Worm (Caenorhabditis elegans): Measurements from ENCODE around the gene F08F3.8.

Gene F08F3.8

ce11 chrV:5423120-5423519 lies 9.3 kb downstream of the F08F3.8 start, which contains the start of gene cyp-14A5:
Gene cyp-14A5 (minus strand): TSS chrV:5423282.
- TF ChIP-seq F10B5.3 (tag; optimal IDR thresholded peaks at IDR 0.05) (no peak), Y105C5A.15 (GFP tag; IDR thresholded peaks at IDR 0.05) (no peak), unc-62 (GFP tag; optimal IDR thresholded peaks at IDR 0.05 in 1 of 2) (peak in 1 of 2 experiments; percentile 96), unc-62 (tag; optimal IDR thresholded peaks at IDR 0.05) (no peak), nhr-111 (GFP tag; optimal IDR thresholded peaks at IDR 0.05) (no peak), F44E2.7 (GFP tag; IDR thresholded peaks at IDR 0.05) (no peak), lin-29 (GFP tag; IDR thresholded peaks at IDR 0.05) (no peak), vab-7 (GFP tag; IDR thresholded peaks at IDR 0.05) (no peak), ama-1 (optimal IDR thresholded peaks at IDR 0.05) (no peak), duxl-1 (tag; optimal IDR thresholded peaks at IDR 0.05; ENCODE audit: poor library complexity) (no peak), ceh-20 (GFP tag; IDR thresholded peaks at IDR 0.05) (no peak), tag-97 (GFP tag; IDR thresholded peaks at IDR 0.05) (no peak), F26F4.8 (GFP tag; conservative IDR thresholded peaks at IDR 0.05) (no peak), zip-2 (tag; optimal IDR thresholded peaks at IDR 0.05) (peak; percentile 66)

DNA sequence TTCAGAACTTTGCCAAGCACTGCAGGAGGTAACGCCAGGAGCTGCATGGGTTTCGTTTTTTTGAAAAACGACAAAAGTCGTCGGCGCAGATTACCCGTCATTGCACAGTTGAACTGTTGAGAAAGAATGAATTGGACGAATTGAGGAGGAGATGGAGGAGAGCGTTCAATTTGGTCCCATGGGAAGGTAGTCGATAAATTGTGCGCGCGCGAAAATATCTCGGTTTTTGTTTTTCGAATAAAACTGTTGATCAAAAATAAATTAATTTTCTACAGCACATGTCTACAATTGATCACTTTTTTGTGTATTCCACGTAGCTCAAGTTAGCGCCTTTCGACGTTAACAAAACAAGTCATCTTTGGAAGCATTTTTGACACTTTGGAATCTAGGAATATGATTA lies 12.5 kb downstream of the F08F3.8 start, which contains the start of gene F08F3.6:
TSS of gene F08F3.6 (minus strand) at position 153 of the 400 bp plus-strand sequence.
- TF ChIP-seq snpc-1.2 (GFP tag; IDR thresholded peaks at IDR 0.05) (no peak), ZK337.2 (GFP tag; IDR thresholded peaks at IDR 0.05) (no peak), ZK546.5 (tag; optimal IDR thresholded peaks at IDR 0.05) (no peak), lin-13 (GFP tag; optimal IDR thresholded peaks at IDR 0.05) (no peak), hif-1 (tag; optimal IDR thresholded peaks at IDR 0.05) (no peak), tag-97 (GFP tag; IDR thresholded peaks at IDR 0.05) (no peak), dmd-9 (GFP tag; IDR thresholded peaks at IDR 0.05) (no peak), T26A8.4 (GFP tag; IDR thresholded peaks at IDR 0.05) (no peak), zag-1 (tag; optimal IDR thresholded peaks at IDR 0.05) (no peak), lin-39 (tag; optimal IDR thresholded peaks at IDR 0.05) (no peak), F49E8.2 (tag; optimal IDR thresholded peaks at IDR 0.05; ENCODE audit: borderline replicate concordance) (no peak), set-16 (GFP tag; IDR thresholded peaks at IDR 0.05) (no peak), Y75B8A.6 (GFP tag; IDR thresholded peaks at IDR 0.05) (no peak)

DNA sequence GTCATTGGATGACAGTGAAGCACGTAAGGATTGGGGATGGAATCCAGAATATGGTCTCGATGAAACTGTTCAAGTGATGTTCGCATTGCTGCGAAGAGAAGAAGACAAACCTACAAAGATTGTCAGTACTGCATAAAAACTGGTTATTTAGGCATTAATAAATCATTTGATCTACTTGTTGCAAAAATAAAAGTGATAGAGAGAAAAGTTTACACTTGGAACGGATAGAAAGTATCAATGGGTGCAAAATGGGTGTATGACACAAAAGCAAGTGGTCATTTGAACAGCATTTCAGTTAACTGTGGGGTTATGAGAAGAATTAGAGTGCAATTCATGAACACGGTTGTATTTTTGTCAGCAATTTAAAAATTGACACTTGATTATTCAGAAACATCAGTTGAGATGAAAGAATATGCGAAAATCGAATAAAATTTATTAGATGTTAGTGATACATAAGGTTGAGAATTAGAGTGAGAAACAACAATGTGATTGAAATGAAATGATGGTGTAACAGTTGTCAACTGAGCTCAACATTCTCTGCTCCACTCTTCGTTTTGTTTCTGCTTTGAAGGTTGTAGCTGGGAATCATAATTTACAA lies 19.5 kb downstream of the F08F3.8 start, which contains the start of gene F08F3.10:
TSS of gene F08F3.10 (plus strand) at position 548 of the 598 bp plus-strand sequence.
- peak; percentile 31 for TF ChIP-seq nhr-28 (tag; optimal IDR thresholded peaks at IDR 0.05)
- TF ChIP-seq dmd-6 (GFP tag; IDR thresholded peaks at IDR 0.05): peak; percentile 65
- TF ChIP-seq Y48G9A.11 (GFP tag; IDR thresholded peaks at IDR 0.05): no peak
- TF ChIP-seq aha-1 (tag): peak; percentile 83
- TF ChIP-seq mdl-1 (tag; optimal IDR thresholded peaks at IDR 0.05): peak in 1 of 2 experiments; percentile 22
- TF ChIP-seq nhr-48 (tag; optimal IDR thresholded peaks at IDR 0.05): peak; percentile 62
- TF ChIP-seq zfp-2 (tag; optimal IDR thresholded peaks at IDR 0.05): no peak
- TF ChIP-seq attf-4 (tag; optimal IDR thresholded peaks at IDR 0.05): no peak
- TF ChIP-seq nhr-77 (tag; optimal IDR thresholded peaks at IDR 0.05): no peak

- no peak for TF ChIP-seq unc-130 (GFP tag; optimal IDR thresholded peaks at IDR 0.05)
- TF ChIP-seq ceh-20 (GFP tag; IDR thresholded peaks at IDR 0.05): 0 out of 2 replicates have a peak, but pooled peaks have one; percentile 38
- peak; percentile 28; the same call in 1 of the 2 replicates for TF ChIP-seq tra-1 (GFP tag; IDR thresholded peaks at IDR 0.05)
- TF ChIP-seq egl-43 (GFP tag; IDR thresholded peaks at IDR 0.05): no peak
- TF ChIP-seq lin-13 (GFP tag; optimal IDR thresholded peaks at IDR 0.05): no peak
- TF ChIP-seq nhr-48 (tag; optimal IDR thresholded peaks at IDR 0.05): peak; percentile 80
- TF ChIP-seq nhr-28 (tag; optimal IDR thresholded peaks at IDR 0.05): peak; percentile 30
- 0 out of 2 replicates have a peak, but pooled peaks have one; percentile 26 for TF ChIP-seq lin-1 (GFP tag; IDR thresholded peaks at IDR 0.05)
- TF ChIP-seq sdz-12 (GFP tag; optimal IDR thresholded peaks at IDR 0.05): no peak
- TF ChIP-seq spr-1 (tag; optimal IDR thresholded peaks at IDR 0.05): no peak
- TF ChIP-seq F26F4.8 (GFP tag; conservative IDR thresholded peaks at IDR 0.05): no peak
- no peak for TF ChIP-seq unc-39 (tag; optimal IDR thresholded peaks at IDR 0.05)
- no peak for TF ChIP-seq lim-7 (GFP tag; IDR thresholded peaks at IDR 0.05)
- TF ChIP-seq mdl-1 (tag; optimal IDR thresholded peaks at IDR 0.05): peak in 1 of 2 experiments; percentile 43
- peak; percentile 67 for TF ChIP-seq dmd-6 (GFP tag; IDR thresholded peaks at IDR 0.05)
- no peak for TF ChIP-seq nhr-76 (tag; optimal IDR thresholded peaks at IDR 0.05)
- peak; percentile 96 for TF ChIP-seq mxl-3 (GFP tag; optimal IDR thresholded peaks at IDR 0.05)
- no peak for TF ChIP-seq nhr-111 (GFP tag; optimal IDR thresholded peaks at IDR 0.05)
- TF ChIP-seq nhr-11 (tag; optimal IDR thresholded peaks at IDR 0.05): no peak
- no peak for TF ChIP-seq nhr-6 (tag; optimal IDR thresholded peaks at IDR 0.05)
Measured at ce11 chrV:5410679-5411078, 21.7 kb downstream of the F08F3.8 start, which contains the start of gene F08F3.4. Gene F08F3.4 (plus strand): TSS chrV:5410955.

Measured in whole organism, L4 larva.